Fruit fly (Drosophila melanogaster): Measurements from ENCODE around the gene Tim13.

DNA sequence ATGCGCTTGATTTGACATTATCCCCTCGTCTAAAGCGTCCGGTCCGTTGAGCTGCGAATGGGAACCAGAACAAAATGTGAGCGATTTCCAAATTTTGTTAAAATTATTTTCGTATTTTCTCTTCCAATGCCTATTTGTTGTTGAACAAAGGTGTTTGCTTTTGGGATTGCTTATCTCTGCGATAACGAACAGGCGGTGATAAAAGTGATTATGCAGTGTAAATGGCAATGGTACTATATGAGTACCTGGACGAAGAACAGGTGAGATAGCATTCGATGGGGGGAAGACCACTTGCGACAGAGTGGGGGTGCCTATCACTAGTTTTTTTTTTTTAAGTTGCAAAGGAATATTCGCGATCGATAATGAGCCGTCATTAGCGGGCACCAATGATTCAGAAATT is 13.9 kb upstream of the Tim13 start:
- no peak for TF ChIP-seq D1 (tag; optimal IDR thresholded peaks at IDR 0.05)
- TF ChIP-seq CG12605 (GFP tag; IDR thresholded peaks at IDR 0.05), result no peak
- no peak for TF ChIP-seq Ets98B (GFP tag; IDR thresholded peaks at IDR 0.05)
- TF ChIP-seq CG34367 (tag; optimal IDR thresholded peaks at IDR 0.05), result no peak
- no peak for TF ChIP-seq CG10348 (GFP tag; IDR thresholded peaks at IDR 0.05)
- TF ChIP-seq CG9948 (tag; optimal IDR thresholded peaks at IDR 0.05), result no peak
- no peak for TF ChIP-seq Snoo (tag; optimal IDR thresholded peaks at IDR 0.05)
- no peak for TF ChIP-seq CG8159 (tag; optimal IDR thresholded peaks at IDR 0.05)
- no peak for TF ChIP-seq CG15710 (tag; optimal IDR thresholded peaks at IDR 0.05)
- no peak for TF ChIP-seq CG8301 (tag; optimal IDR thresholded peaks at IDR 0.05)
- TF ChIP-seq CG32121 (GFP tag; IDR thresholded peaks at IDR 0.05), result no peak
- TF ChIP-seq EcR (GFP tag; optimal IDR thresholded peaks at IDR 0.05), result no peak
- no peak for TF ChIP-seq fd96Ca (GFP tag; IDR thresholded peaks at IDR 0.05)
- TF ChIP-seq CG17806 (tag; optimal IDR thresholded peaks at IDR 0.05), result no peak
